Fruit fly (Drosophila melanogaster): ENCODE data around the gene eIF3e.

Gene eIF3e

dm6 chr3L:16749726-16750125 lies 37.0 kb downstream of the eIF3e start (continued):
- TF ChIP-seq Hey (tag; optimal IDR thresholded peaks at IDR 0.05) (no peak), zf30C (GFP tag; optimal IDR thresholded peaks at IDR 0.05) (peak; percentile 20), Scr (GFP tag; IDR thresholded peaks at IDR 0.05; ENCODE audit: partially characterized antibody) (no peak), Max (GFP tag; optimal IDR thresholded peaks at IDR 0.05) (no peak), CG4282 (GFP tag; optimal IDR thresholded peaks at IDR 0.05) (no peak), CG9876 (GFP tag; optimal IDR thresholded peaks at IDR 0.05) (no peak), CG18476 (GFP tag; optimal IDR thresholded peaks at IDR 0.05) (no peak), Aef1 (GFP tag; IDR thresholded peaks at IDR 0.05) (no peak), bsh (GFP tag; optimal IDR thresholded peaks at IDR 0.05) (peak; percentile 26 to 43), dati (GFP tag; IDR thresholded peaks at IDR 0.05) (no peak), zen (tag; optimal IDR thresholded peaks at IDR 0.05) (peak; percentile 18), Gsc (GFP tag; IDR thresholded peaks at IDR 0.05) (no peak), CG2712 (tag; optimal IDR thresholded peaks at IDR 0.05) (peak; percentile 84), croc (GFP tag; conservative IDR thresholded peaks at IDR 0.05) (no peak), pita (GFP tag; optimal IDR thresholded peaks at IDR 0.05) (no peak), CG9727 (GFP tag; optimal IDR thresholded peaks at IDR 0.05) (peak; percentile 54), mam (GFP tag; optimal IDR thresholded peaks at IDR 0.05) (no peak), CG14667 (GFP tag; IDR thresholded peaks at IDR 0.05) (no peak), CG7839 (tag; optimal IDR thresholded peaks at IDR 0.05) (peak; percentile 55), CG13775 (GFP tag; optimal IDR thresholded peaks at IDR 0.05) (no peak), CG18262 (tag; optimal IDR thresholded peaks at IDR 0.05) (peak; percentile 70), CG11695 (GFP tag; IDR thresholded peaks at IDR 0.05) (peak; percentile 35; the same call in 1 of the 3 replicates), danr (GFP tag; IDR thresholded peaks at IDR 0.05) (no peak), sima (GFP tag; optimal IDR thresholded peaks at IDR 0.05) (no peak), p53 (GFP tag; optimal IDR thresholded peaks at IDR 0.05) (no peak), CG4730 (GFP tag; IDR thresholded peaks at IDR 0.05) (no peak), CG12236 (GFP tag; optimal IDR thresholded peaks at IDR 0.05) (no peak), CG6689 (GFP tag; IDR thresholded peaks at IDR 0.05) (0 out of 2 replicates have a peak, but pooled peaks have one; percentile 44), Sox100B (GFP tag; optimal IDR thresholded peaks at IDR 0.05) (peak; percentile 24), BtbVII (GFP tag; optimal IDR thresholded peaks at IDR 0.05) (no peak), Dp (GFP tag; optimal IDR thresholded peaks at IDR 0.05) (no peak), Dll (GFP tag; IDR thresholded peaks at IDR 0.05; ENCODE audit: partially characterized antibody) (no peak), mirr (GFP tag; optimal IDR thresholded peaks at IDR 0.05) (no peak), CG10321 (GFP tag; IDR thresholded peaks at IDR 0.05) (no peak), CG17829 (tag; optimal IDR thresholded peaks at IDR 0.05) (peak; percentile 66), CG7556 (GFP tag; optimal IDR thresholded peaks at IDR 0.05) (peak; percentile 21), CG7987 (GFP tag; optimal IDR thresholded peaks at IDR 0.05) (no peak), CG6654 (GFP tag; optimal IDR thresholded peaks at IDR 0.05) (no peak), CG8388 (GFP tag; optimal IDR thresholded peaks at IDR 0.05) (peak; percentile 49), CrebB (tag; optimal IDR thresholded peaks at IDR 0.05) (no peak), Pdp1 (GFP tag; optimal IDR thresholded peaks at IDR 0.05) (no peak), dmrt99B (tag; optimal IDR thresholded peaks at IDR 0.05) (peak; percentile 60), Six4 (GFP tag; optimal IDR thresholded peaks at IDR 0.05) (peak; percentile 27), sens-2 (GFP tag; IDR thresholded peaks at IDR 0.05) (no peak)
